Worm (Caenorhabditis elegans): ENCODE results near the gene rpn-13.

DNA sequence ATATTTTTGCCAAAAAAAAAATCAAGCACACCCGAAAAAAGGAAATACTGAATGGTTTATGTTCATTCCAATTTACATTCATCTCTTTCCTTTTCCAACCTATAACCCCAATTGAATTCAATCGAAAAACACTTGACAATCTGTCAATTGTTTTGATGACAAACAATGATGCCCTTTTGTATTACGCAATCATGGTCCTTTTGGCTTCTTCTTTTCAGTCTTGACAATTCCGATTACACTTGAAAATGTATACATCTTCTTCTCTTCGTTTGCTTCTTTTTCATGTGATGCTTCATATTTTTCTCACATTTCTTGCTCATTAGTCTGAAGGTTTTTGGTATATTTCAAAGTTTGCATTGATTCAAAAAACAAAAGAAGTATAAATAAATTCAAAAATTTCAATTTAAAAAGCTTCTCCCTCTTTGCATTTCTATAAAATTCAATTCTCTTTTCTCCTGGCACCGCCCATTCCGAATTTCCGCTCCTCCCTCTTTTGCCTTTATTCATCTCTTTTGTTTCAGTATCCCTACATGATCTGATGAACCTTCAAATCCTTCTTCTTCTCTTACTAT is 10.4 kb downstream of the rpn-13 start, which contains the start of gene C56G2.4:
- TF ChIP-seq ama-1 (optimal IDR thresholded peaks at IDR 0.05) (no peak), ceh-22 (tag; optimal IDR thresholded peaks at IDR 0.05) (no peak), npax-4 (tag; optimal IDR thresholded peaks at IDR 0.05) (no peak), hlh-8 (tag; optimal IDR thresholded peaks at IDR 0.05) (no peak), elt-2 (tag; optimal IDR thresholded peaks at IDR 0.05) (no peak), gmeb-2 (tag; optimal IDR thresholded peaks at IDR 0.05) (no peak), sox-4 (tag; optimal IDR thresholded peaks at IDR 0.05) (no peak), tbx-2 (tag; optimal IDR thresholded peaks at IDR 0.05) (no peak), nfya-1 (tag; optimal IDR thresholded peaks at IDR 0.05) (no peak), pros-1 (tag; optimal IDR thresholded peaks at IDR 0.05) (no peak), pqm-1 (tag; optimal IDR thresholded peaks at IDR 0.05) (no peak), unc-86 (tag; optimal IDR thresholded peaks at IDR 0.05) (no peak)

All from whole organism, late embryonic.